Worm (Caenorhabditis elegans) whole organism, late embryonic: Measurements from ENCODE around the gene F21F8.5.

Experiments used
- F13H6.1 ChIP-seq: sonication (generic microtip); optimal IDR thresholded peaks from 2 replicates; lab custom pipeline; 2016; ENCODE audit warnings: missing genetic modification characterization, missing compliant biosample characterization
- ama-1 ChIP-seq: fragments of 150-350 bp; optimal IDR thresholded peaks from 2 replicates; lab custom pipeline; 2014
- ceh-45 ChIP-seq: fragments of 200-800 bp; sonication (Bioruptor generic); IDR thresholded peaks from 2 replicates; pipeline ENCODE4 v1.3.6; 2022; ENCODE audit warnings: missing genetic modification reagents, missing genetic modification characterization, missing compliant biosample characterization
- eyg-1 ChIP-seq: sonication (generic microtip); optimal IDR thresholded peaks from 2 replicates; lab custom pipeline; 2016; ENCODE audit warnings: missing genotype, missing genetic modification characterization, missing compliant biosample characterization
- fkh-6 ChIP-seq: sonication (generic microtip); optimal IDR thresholded peaks from 2 replicates; lab custom pipeline; 2016; ENCODE audit warnings: missing genetic modification characterization, missing compliant biosample characterization
- nhr-232 ChIP-seq: sonication (generic microtip); optimal IDR thresholded peaks from 2 replicates; lab custom pipeline; 2016; ENCODE audit warnings: missing genetic modification characterization, missing compliant biosample characterization
- pha-4 ChIP-seq: fragments of 150-350 bp; optimal IDR thresholded peaks from 2 replicates; lab custom pipeline; 2018; ENCODE audit warnings: missing biosample characterization, missing genetic modification reagents, missing genetic modification characterization
- sox-4 ChIP-seq: sonication (generic microtip); optimal IDR thresholded peaks from 2 replicates; lab custom pipeline; 2017; ENCODE audit warnings: mild to moderate bottlenecking, missing genetic modification characterization, inconsistent platforms, missing compliant biosample characterization
- unc-86 ChIP-seq: sonication (generic microtip); optimal IDR thresholded peaks from 2 replicates; lab custom pipeline; 2016; ENCODE audit warnings: missing genetic modification characterization, missing compliant biosample characterization
- ztf-16 ChIP-seq: sonication (generic microtip); optimal IDR thresholded peaks from 2 replicates; lab custom pipeline; 2017; ENCODE audit warnings: missing genetic modification characterization, missing compliant biosample characterization

DNA sequence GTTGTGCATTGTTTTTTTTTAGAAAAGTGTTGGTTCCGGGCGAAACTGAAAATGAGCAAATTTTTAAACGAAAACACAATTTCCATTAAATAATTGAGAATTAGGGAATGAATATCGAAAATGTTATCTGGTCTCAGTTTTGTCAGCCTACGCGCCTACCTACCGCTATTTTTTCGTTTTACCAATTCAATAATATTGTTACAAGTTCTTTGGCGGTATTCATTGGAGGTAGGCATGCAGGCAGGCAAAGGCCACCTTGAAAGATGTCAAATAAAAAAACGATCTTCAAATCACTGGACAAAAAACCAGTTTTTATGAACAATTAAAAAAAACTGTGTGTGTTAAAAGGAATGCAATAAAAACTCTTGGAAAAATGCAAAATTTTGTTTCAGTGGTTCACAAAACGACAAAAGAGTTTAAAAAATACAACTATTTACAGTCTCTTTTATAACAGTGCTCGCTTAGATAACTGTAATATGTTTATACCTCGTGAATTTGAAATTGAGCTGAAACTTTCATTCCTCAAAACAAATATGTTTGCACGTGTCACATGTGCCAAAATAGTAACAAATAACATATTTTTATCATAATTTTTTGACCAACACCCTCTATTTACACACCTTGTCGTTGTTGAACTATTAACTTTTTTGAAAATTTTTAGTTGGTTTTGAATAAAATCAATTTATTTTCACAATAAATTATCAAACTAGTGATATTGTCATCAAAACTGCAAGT lies 38.5 kb upstream of the F21F8.5 start, which contains the start of gene W02D7.11:
- TF ChIP-seq pha-4 (tag; lab: Kevin White, UChicago) (no peak), eyg-1 (tag; lab: Kevin White, UChicago) (no peak), unc-86 (tag; lab: Kevin White, UChicago) (no peak), ceh-45 (GFP tag; lab: Robert Waterston, UW) (no peak), nhr-232 (tag; lab: Kevin White, UChicago) (no peak), ztf-16 (tag; lab: Kevin White, UChicago) (no peak), sox-4 (tag; lab: Kevin White, UChicago) (no peak), ama-1 (lab: Kevin White, UChicago) (no peak), F13H6.1 (tag; lab: Kevin White, UChicago) (no peak), fkh-6 (no peak)
